Fruit fly (Drosophila melanogaster) whole organism, embryonic: Measurements from ENCODE around the gene Sc2.

Source experiments
- Antp ChIP-seq: fragments of 200-800 bp; sonication (Bioruptor generic); optimal IDR thresholded peaks from 3 replicates; lab custom pipeline; 2016; ENCODE audit warnings: missing biosample characterization, missing genetic modification characterization
- BEAF-32 ChIP-seq: fragments of 200-800 bp; sonication (Bioruptor generic); optimal IDR thresholded peaks from 3 replicates; lab custom pipeline; 2017; ENCODE audit warnings: missing biosample characterization, missing genetic modification characterization, mild to moderate bottlenecking, moderate library complexity, missing genetic modification reagents
- CG11398 ChIP-seq: fragments of 200-800 bp; sonication (Bioruptor generic); optimal IDR thresholded peaks from 2 replicates; lab custom pipeline; 2016; ENCODE audit warnings: missing biosample characterization, missing genetic modification characterization
- CG1233 ChIP-seq: fragments of 200-800 bp; sonication (Bioruptor generic); optimal IDR thresholded peaks from 4 replicates; lab custom pipeline; 2018; ENCODE audit warnings: missing biosample characterization, mild to moderate bottlenecking, missing genetic modification characterization
- CG12659 ChIP-seq: fragments of 200-800 bp; sonication (Bioruptor generic); optimal IDR thresholded peaks from 3 replicates; lab custom pipeline; 2017; ENCODE audit warnings: mild to moderate bottlenecking, missing biosample characterization, missing genetic modification reagents, missing genetic modification characterization
- CG1529 ChIP-seq: fragments of 200-800 bp; sonication (Bioruptor generic); optimal IDR thresholded peaks from 3 replicates; lab custom pipeline; 2018; ENCODE audit warnings: missing biosample characterization, missing genetic modification characterization
- CG17612 ChIP-seq: fragments of 200-800 bp; sonication (Bioruptor generic); IDR thresholded peaks from 2 replicates; pipeline ENCODE4 v1.3.6; 2022; ENCODE audit warnings: missing biosample characterization, missing genetic modification characterization
- CG2116 ChIP-seq: fragments of 200-800 bp; sonication (Bioruptor generic); optimal IDR thresholded peaks from 3 replicates; lab custom pipeline; 2018; ENCODE audit warnings: missing biosample characterization, mild to moderate bottlenecking, missing genetic modification characterization
- CG2120 ChIP-seq: fragments of 200-800 bp; sonication (Bioruptor generic); optimal IDR thresholded peaks from 3 replicates; lab custom pipeline; 2016; ENCODE audit warnings: missing biosample characterization, missing genetic modification characterization
- CG31224 ChIP-seq: fragments of 200-800 bp; sonication (Bioruptor generic); IDR thresholded peaks from 2 replicates; pipeline ENCODE4 v1.3.6; 2022; ENCODE audit warnings: missing biosample characterization, missing genetic modification characterization
- CG32532 ChIP-seq: fragments of 200-800 bp; sonication (Bioruptor generic); IDR thresholded peaks from 2 replicates; pipeline ENCODE4 v1.3.6; 2022; ENCODE audit warnings: missing biosample characterization, missing genetic modification characterization
- CG3281 ChIP-seq: fragments of 200-800 bp; sonication (Bioruptor generic); optimal IDR thresholded peaks from 3 replicates; lab custom pipeline; 2017; ENCODE audit warnings: missing biosample characterization, mild to moderate bottlenecking, missing genetic modification characterization
- CG4854 ChIP-seq: fragments of 200-800 bp; sonication (Bioruptor generic); optimal IDR thresholded peaks from 2 replicates; lab custom pipeline; 2016; ENCODE audit warnings: missing biosample characterization, missing genetic modification characterization, inconsistent platforms
- CG7745 ChIP-seq: fragments of 200-800 bp; sonication (Bioruptor generic); optimal IDR thresholded peaks from 2 replicates; lab custom pipeline; 2018; ENCODE audit warnings: missing biosample characterization, mild to moderate bottlenecking, missing genetic modification characterization, moderate library complexity
- CG9932 ChIP-seq: fragments of 200-800 bp; sonication (Bioruptor generic); IDR thresholded peaks from 2 replicates; pipeline ENCODE4 v1.3.6; 2022; ENCODE audit warnings: missing biosample characterization, missing genetic modification characterization
- Dad ChIP-seq: fragments of 200-800 bp; sonication (Bioruptor generic); optimal IDR thresholded peaks from 3 replicates; lab custom pipeline; 2016; ENCODE audit warnings: missing biosample characterization, missing genetic modification characterization
- Doc2 ChIP-seq: fragments of 200-800 bp; sonication (Bioruptor generic); IDR thresholded peaks from 2 replicates; pipeline ENCODE4 v1.3.6; 2022; ENCODE audit warnings: missing biosample characterization, missing genetic modification characterization
- Dp ChIP-seq: fragments of 200-800 bp; sonication (Bioruptor generic); optimal IDR thresholded peaks from 2 replicates; lab custom pipeline; 2018; ENCODE audit warnings: missing biosample characterization, mild to moderate bottlenecking, missing genetic modification characterization, moderate library complexity
- Ets65A ChIP-seq: fragments of 200-800 bp; sonication (Bioruptor generic); peaks from one replicate; lab custom pipeline; 2016; ENCODE audit warnings: missing biosample characterization, missing genetic modification characterization
- HLH4C ChIP-seq: fragments of 200-800 bp; sonication (Bioruptor generic); IDR thresholded peaks from 3 replicates; pipeline ENCODE4 v1.3.6; 2022; ENCODE audit warnings: missing biosample characterization, missing genetic modification characterization; ENCODE audit not compliant: partially characterized antibody
- Hmr ChIP-seq: fragments of 200-800 bp; sonication (Bioruptor generic); optimal IDR thresholded peaks from 3 replicates; lab custom pipeline; 2017; ENCODE audit warnings: mild to moderate bottlenecking, missing biosample characterization, missing genetic modification reagents, missing genetic modification characterization
- Hmx ChIP-seq: fragments of 200-800 bp; sonication (Bioruptor generic); optimal IDR thresholded peaks from 2 replicates; lab custom pipeline; 2016; ENCODE audit warnings: missing biosample characterization, missing genetic modification characterization
- Med ChIP-seq: fragments of 200-800 bp; sonication (Bioruptor generic); peaks from one replicate; lab custom pipeline; 2016; ENCODE audit warnings: missing biosample characterization, missing genetic modification characterization, mild to moderate bottlenecking, inconsistent platforms, moderate library complexity
- Mes4 ChIP-seq: fragments of 200-800 bp; sonication (Bioruptor generic); optimal IDR thresholded peaks from 2 replicates; lab custom pipeline; 2016; ENCODE audit warnings: missing biosample characterization, missing genetic modification characterization
- Rfx ChIP-seq: fragments of 200-800 bp; sonication (Bioruptor generic); IDR thresholded peaks from 2 replicates; pipeline ENCODE4 v1.3.6; 2022; ENCODE audit warnings: missing biosample characterization, missing genetic modification characterization
- Scr ChIP-seq: fragments of 200-800 bp; sonication (Bioruptor generic); IDR thresholded peaks from 2 replicates; pipeline ENCODE4 v1.3.6; 2022; ENCODE audit warnings: missing biosample characterization, missing genetic modification characterization; ENCODE audit not compliant: partially characterized antibody
- dm ChIP-seq: fragments of 200-800 bp; sonication (Bioruptor generic); optimal IDR thresholded peaks from 3 replicates; lab custom pipeline; 2016; ENCODE audit warnings: missing biosample characterization, missing genetic modification characterization
- dpn ChIP-seq, 2 experiments: fragments of 200-800 bp; sonication (Bioruptor generic); optimal IDR thresholded peaks; 3 replicates each; lab custom pipeline; 2016; ENCODE audit warnings: missing biosample characterization in 2 of 2, missing genetic modification characterization in 2 of 2
- dysf ChIP-seq: fragments of 200-800 bp; sonication (Bioruptor generic); IDR thresholded peaks from 3 replicates; pipeline ENCODE4 v1.3.6; 2022; ENCODE audit warnings: missing biosample characterization, missing genetic modification characterization
- exex ChIP-seq: fragments of 200-800 bp; sonication (Bioruptor generic); optimal IDR thresholded peaks from 4 replicates; lab custom pipeline; 2018; ENCODE audit warnings: missing biosample characterization, mild to moderate bottlenecking, missing genetic modification characterization, moderate library complexity
- gcm2 ChIP-seq: fragments of 200-800 bp; sonication (Bioruptor generic); optimal IDR thresholded peaks from 2 replicates; lab custom pipeline; 2016; ENCODE audit warnings: missing biosample characterization, missing genetic modification characterization
- hb ChIP-seq: fragments of 200-800 bp; sonication (Bioruptor generic); IDR thresholded peaks from 3 replicates; pipeline ENCODE4 v1.3.6; 2022; ENCODE audit warnings: missing biosample characterization, missing genetic modification characterization; ENCODE audit not compliant: partially characterized antibody
- jing ChIP-seq: fragments of 200-800 bp; sonication (Bioruptor generic); optimal IDR thresholded peaks from 2 replicates; lab custom pipeline; 2018; ENCODE audit warnings: missing biosample characterization, mild to moderate bottlenecking, missing genetic modification characterization
- nmo ChIP-seq: fragments of 200-800 bp; sonication (Bioruptor generic); optimal IDR thresholded peaks from 2 replicates; lab custom pipeline; 2018; ENCODE audit warnings: missing biosample characterization, mild to moderate bottlenecking, missing genetic modification characterization, moderate library complexity
- peb ChIP-seq: fragments of 200-800 bp; sonication (Bioruptor generic); IDR thresholded peaks from 2 replicates; pipeline ENCODE4 v1.3.6; 2022; ENCODE audit warnings: missing biosample characterization, missing genetic modification characterization
- unpg ChIP-seq: fragments of 200-800 bp; sonication (Bioruptor generic); optimal IDR thresholded peaks from 3 replicates; lab custom pipeline; 2018; ENCODE audit warnings: missing biosample characterization, mild to moderate bottlenecking, missing genetic modification characterization, moderate library complexity
- vnd ChIP-seq: fragments of 200-800 bp; sonication (Bioruptor generic); IDR thresholded peaks from 3 replicates; pipeline ENCODE4 v1.3.6; 2022; ENCODE audit warnings: missing biosample characterization, missing genetic modification characterization; ENCODE audit not compliant: partially characterized antibody
- zfh1 ChIP-seq: fragments of 200-800 bp; sonication (Bioruptor generic); IDR thresholded peaks from 3 replicates; pipeline ENCODE4 v1.3.6; 2022; ENCODE audit warnings: missing biosample characterization, missing genetic modification characterization
- zfh2 ChIP-seq: fragments of 200-800 bp; sonication (Bioruptor generic); optimal IDR thresholded peaks from 2 replicates; lab custom pipeline; 2016; ENCODE audit warnings: missing biosample characterization, missing genetic modification characterization

Sc2 gene

dm6 chr3L:3940075-3940819 is 37.0 kb downstream of the Sc2 start, which contains the start of gene CG12766 (continued):
- TF ChIP-seq gcm2 (GFP tag; lab: Kevin White, UChicago) (no peak), Hmx (GFP tag; lab: Kevin White, UChicago) (no peak), CG12659 (no peak), exex (tag; lab: Kevin White, UChicago) (peak; percentile 71), CG1233 (GFP tag; lab: Kevin White, UChicago) (no peak), CG2116 (GFP tag; lab: Kevin White, UChicago) (peak; percentile 38), Rfx (GFP tag; lab: Robert Waterston, UW) (peak; percentile 53; the same call in 1 of the 2 replicates), Doc2 (GFP tag; lab: Robert Waterston, UW) (no peak), nmo (no peak), zfh2 (no peak), CG4854 (GFP tag; lab: Kevin White, UChicago) (no peak), Dp (peak; percentile 77), dm (GFP tag; lab: Kevin White, UChicago) (no peak), jing (GFP tag; lab: Kevin White, UChicago) (no peak), CG2120 (GFP tag; lab: Kevin White, UChicago) (peak; percentile 66), BEAF-32 (GFP tag; lab: Kevin White, UChicago) (peak; percentile 4), CG11398 (GFP tag; lab: Kevin White, UChicago) (no peak), hb (GFP tag; lab: Robert Waterston, UW) (peak; percentile 55; the same call in 1 of the 3 replicates), HLH4C (GFP tag; lab: Robert Waterston, UW) (peak; percentile 78), Mes4 (no peak), dpn (GFP tag; optimal IDR thresholded peaks at IDR 0.05; lab: Kevin White, UChicago) (no peak), CG17612 (GFP tag; lab: Robert Waterston, UW) (no peak), Antp (no peak), peb (peak; percentile 29; the same call in 1 of the 2 replicates), CG31224 (GFP tag; lab: Robert Waterston, UW) (no peak), CG1529 (no peak), unpg (GFP tag; lab: Kevin White, UChicago) (no peak), Dad (no peak), Med (GFP tag; lab: Kevin White, UChicago) (peak; percentile 22), vnd (peak; percentile 33; the same call in 1 of the 3 replicates), CG7745 (tag; lab: Kevin White, UChicago) (no peak), CG32532 (GFP tag; lab: Robert Waterston, UW) (peak; percentile 42; the same call in 1 of the 2 replicates), Ets65A (GFP tag; lab: Kevin White, UChicago) (no peak), CG3281 (GFP tag; lab: Kevin White, UChicago) (peak; percentile 0), Hmr (GFP tag; lab: Kevin White, UChicago) (peak; percentile 5), zfh1 (GFP tag; lab: Robert Waterston, UW) (0 out of 3 replicates have a peak, but pooled peaks have one; percentile 26), CG9932 (GFP tag; lab: Robert Waterston, UW) (peak; percentile 38; the same call in 1 of the 2 replicates), Scr (GFP tag; lab: Robert Waterston, UW) (peak; percentile 64), dysf (GFP tag; lab: Robert Waterston, UW) (peak; percentile 23; the same call in 1 of the 3 replicates)
- TF ChIP-seq, all 482 proteins: peak for 71
